Fruit fly (Drosophila melanogaster) whole organism, pupa: ENCODE data around the gene Grx3.

Experiments used
- CG10348 ChIP-seq: fragments of 200-800 bp; sonication (Bioruptor generic); IDR thresholded peaks from 2 replicates; pipeline ENCODE4 v1.3.6; 2022; ENCODE audit warnings: missing biosample characterization, missing genetic modification characterization
- CG12605 ChIP-seq: fragments of 200-800 bp; sonication (Bioruptor generic); IDR thresholded peaks from 2 replicates; pipeline ENCODE4 v1.3.6; 2022; ENCODE audit warnings: missing biosample characterization, missing genetic modification characterization
- CG13204 ChIP-seq: fragments of 200-800 bp; sonication (Bioruptor generic); optimal IDR thresholded peaks from 2 replicates; lab custom pipeline; 2018; ENCODE audit warnings: missing biosample characterization, mild to moderate bottlenecking, missing genetic modification characterization, moderate library complexity
- CG14655 ChIP-seq: fragments of 200-800 bp; sonication (Bioruptor generic); optimal IDR thresholded peaks from 3 replicates; lab custom pipeline; 2017; ENCODE audit warnings: mild to moderate bottlenecking, missing biosample characterization, missing genetic modification reagents, missing genetic modification characterization
- CG15710 ChIP-seq: fragments of 200-800 bp; sonication (Bioruptor generic); optimal IDR thresholded peaks from 2 replicates; lab custom pipeline; 2018; ENCODE audit warnings: missing biosample characterization, mild to moderate bottlenecking, missing genetic modification characterization, moderate library complexity
- CG17806 ChIP-seq: fragments of 200-800 bp; sonication (Bioruptor generic); optimal IDR thresholded peaks from 2 replicates; lab custom pipeline; 2018; ENCODE audit warnings: missing biosample characterization, mild to moderate bottlenecking, missing genetic modification characterization, moderate library complexity
- CG32121 ChIP-seq: fragments of 200-800 bp; sonication (Bioruptor generic); IDR thresholded peaks from 2 replicates; pipeline ENCODE4 v1.3.6; 2022; ENCODE audit warnings: missing biosample characterization, missing genetic modification characterization
- CG34367 ChIP-seq: fragments of 200-800 bp; sonication (Bioruptor generic); optimal IDR thresholded peaks from 2 replicates; lab custom pipeline; 2018; ENCODE audit warnings: missing biosample characterization, mild to moderate bottlenecking, missing genetic modification characterization
- CG4496 ChIP-seq: fragments of 200-800 bp; sonication (Bioruptor generic); IDR thresholded peaks from 3 replicates; pipeline ENCODE4 v1.3.6; 2022; ENCODE audit warnings: missing biosample characterization, missing genetic modification characterization
- CG8159 ChIP-seq: fragments of 200-800 bp; sonication (Bioruptor generic); optimal IDR thresholded peaks from 3 replicates; lab custom pipeline; 2018; ENCODE audit warnings: missing biosample characterization, mild to moderate bottlenecking, missing genetic modification characterization, moderate library complexity
- CG8301 ChIP-seq: fragments of 200-800 bp; sonication (Bioruptor generic); optimal IDR thresholded peaks from 2 replicates; lab custom pipeline; 2018; ENCODE audit warnings: missing biosample characterization, mild to moderate bottlenecking, missing genetic modification characterization
- CG9948 ChIP-seq: fragments of 200-800 bp; sonication (Bioruptor generic); optimal IDR thresholded peaks from 2 replicates; lab custom pipeline; 2018; ENCODE audit warnings: missing biosample characterization, mild to moderate bottlenecking, missing genetic modification characterization, moderate library complexity
- D1 ChIP-seq: fragments of 200-800 bp; sonication (Bioruptor generic); optimal IDR thresholded peaks from 2 replicates; lab custom pipeline; 2018; ENCODE audit warnings: missing biosample characterization, mild to moderate bottlenecking, missing genetic modification characterization, moderate library complexity
- EcR ChIP-seq: fragments of 200-800 bp; sonication (Bioruptor generic); optimal IDR thresholded peaks from 3 replicates; lab custom pipeline; 2019; ENCODE audit warnings: missing biosample characterization, missing genetic modification characterization, mild to moderate bottlenecking, moderate library complexity, missing genetic modification reagents
- Ets98B ChIP-seq: fragments of 200-800 bp; sonication (Bioruptor generic); IDR thresholded peaks from 2 replicates; pipeline ENCODE4 v1.3.6; 2022; ENCODE audit warnings: missing biosample characterization, missing genetic modification characterization
- Pif1A ChIP-seq: fragments of 200-800 bp; sonication (Bioruptor generic); optimal IDR thresholded peaks from 3 replicates; lab custom pipeline; 2016; ENCODE audit warnings: missing biosample characterization, missing genetic modification characterization
- Pif1B ChIP-seq: fragments of 200-800 bp; sonication (Bioruptor generic); optimal IDR thresholded peaks from 3 replicates; lab custom pipeline; 2016; ENCODE audit warnings: missing biosample characterization, missing genetic modification characterization
- Snoo ChIP-seq: fragments of 200-800 bp; sonication (Bioruptor generic); optimal IDR thresholded peaks from 3 replicates; lab custom pipeline; 2017; ENCODE audit warnings: missing biosample characterization, mild to moderate bottlenecking, missing genetic modification characterization, inconsistent platforms
- fd96Ca ChIP-seq: fragments of 200-800 bp; sonication (Bioruptor generic); IDR thresholded peaks from 3 replicates; pipeline ENCODE4 v1.3.6; 2022; ENCODE audit warnings: missing biosample characterization, missing genetic modification characterization
- gl ChIP-seq: fragments of 200-800 bp; sonication (Bioruptor generic); optimal IDR thresholded peaks from 2 replicates; lab custom pipeline; 2018; ENCODE audit warnings: missing biosample characterization, mild to moderate bottlenecking, missing genetic modification characterization
- rn ChIP-seq: fragments of 200-800 bp; sonication (Bioruptor generic); IDR thresholded peaks from 2 replicates; pipeline ENCODE4 v1.3.6; 2022; ENCODE audit warnings: missing biosample characterization, missing genetic modification characterization

Grx3 gene

dm6 chr2L:13349237-13349902 is 16.9 kb upstream of the Grx3 start:
- no peak for TF ChIP-seq CG4496 (GFP tag; lab: Robert Waterston, UW)
- TF ChIP-seq Snoo (tag; lab: Kevin White, UChicago) = no peak
- TF ChIP-seq fd96Ca (GFP tag; lab: Robert Waterston, UW) = no peak
- no peak for TF ChIP-seq Pif1B (GFP tag; lab: Kevin White, UChicago)
- no peak for TF ChIP-seq CG32121
- TF ChIP-seq gl = no peak
- TF ChIP-seq CG8159 = no peak
- no peak for TF ChIP-seq CG8301 (tag; lab: Kevin White, UChicago)
- no peak for TF ChIP-seq CG15710 (tag; lab: Kevin White, UChicago)
- TF ChIP-seq CG34367 (tag; lab: Kevin White, UChicago) = no peak
- no peak for TF ChIP-seq CG9948
- TF ChIP-seq CG17806 (tag; lab: Kevin White, UChicago) = no peak
- no peak for TF ChIP-seq CG14655 (GFP tag; lab: Kevin White, UChicago)

- TF ChIP-seq Pif1A = no peak
- TF ChIP-seq CG13204 (GFP tag; lab: Kevin White, UChicago) = no peak
- TF ChIP-seq gl = no peak
- TF ChIP-seq CG9948 = no peak
- TF ChIP-seq CG4496 (GFP tag; lab: Robert Waterston, UW) = no peak
- TF ChIP-seq Snoo (tag; lab: Kevin White, UChicago) = no peak
- no peak for TF ChIP-seq CG10348 (GFP tag; lab: Robert Waterston, UW)
- no peak for TF ChIP-seq CG8301 (tag; lab: Kevin White, UChicago)
- no peak for TF ChIP-seq CG17806 (tag; lab: Kevin White, UChicago)
- TF ChIP-seq CG14655 (GFP tag; lab: Kevin White, UChicago) = no peak
- no peak for TF ChIP-seq CG34367 (tag; lab: Kevin White, UChicago)
- TF ChIP-seq CG12605 = no peak
- no peak for TF ChIP-seq Pif1B (GFP tag; lab: Kevin White, UChicago)
- no peak for TF ChIP-seq rn
- no peak for TF ChIP-seq CG8159
- TF ChIP-seq Ets98B (GFP tag; lab: Robert Waterston, UW) = no peak
Measured at dm6 chr2L:13354580-13355347, 11.5 kb upstream of the Grx3 start, which contains the start of gene CG9395. TSS of gene CG9395 (minus strand) at chr2L:13355073.

dm6 chr2L:13361465-13361864 is 4.8 kb upstream of the Grx3 start, which contains the start of gene CG9377:
TSS of gene CG9377 (minus strand) at chr2L:13361565.
- no peak for TF ChIP-seq Pif1A
- no peak for TF ChIP-seq rn
- TF ChIP-seq CG14655 (GFP tag; lab: Kevin White, UChicago) = no peak
- no peak for TF ChIP-seq gl
- TF ChIP-seq CG15710 (tag; lab: Kevin White, UChicago) = no peak
- no peak for TF ChIP-seq CG34367 (tag; lab: Kevin White, UChicago)
- TF ChIP-seq CG32121 = no peak
- TF ChIP-seq CG13204 (GFP tag; lab: Kevin White, UChicago) = no peak
- no peak for TF ChIP-seq CG8301 (tag; lab: Kevin White, UChicago)
- no peak for TF ChIP-seq CG12605
- no peak for TF ChIP-seq CG8159
- no peak for TF ChIP-seq Pif1B (GFP tag; lab: Kevin White, UChicago)
- TF ChIP-seq CG4496 (GFP tag; lab: Robert Waterston, UW) = no peak
- no peak for TF ChIP-seq CG9948

- no peak for TF ChIP-seq CG15710 (tag; lab: Kevin White, UChicago)
- no peak for TF ChIP-seq EcR (GFP tag; lab: Kevin White, UChicago)
Measured at dm6 chr2L:13362953-13363352, 3.3 kb upstream of the Grx3 start.

- TF ChIP-seq CG12605 = no peak
- TF ChIP-seq Pif1B (GFP tag; lab: Kevin White, UChicago) = no peak
- TF ChIP-seq Ets98B (GFP tag; lab: Robert Waterston, UW) = no peak
- no peak for TF ChIP-seq gl
- no peak for TF ChIP-seq CG9948
- no peak for TF ChIP-seq Pif1A
- TF ChIP-seq CG32121 = no peak
- TF ChIP-seq CG13204 (GFP tag; lab: Kevin White, UChicago) = no peak
- TF ChIP-seq D1 = no peak
- no peak for TF ChIP-seq CG8159
- no peak for TF ChIP-seq CG8301 (tag; lab: Kevin White, UChicago)
- no peak for TF ChIP-seq CG34367 (tag; lab: Kevin White, UChicago)
- TF ChIP-seq Snoo (tag; lab: Kevin White, UChicago) = no peak
Measured at dm6 chr2L:13367378-13367777, 1.1 kb downstream of the Grx3 start, which contains the start of gene Tap42. TSS of gene Tap42 (plus strand) at chr2L:13367617.

- TF ChIP-seq Pif1A = peak; percentile 84
- peak; percentile 74 for TF ChIP-seq Snoo (tag; lab: Kevin White, UChicago)
- peak; percentile 66 for TF ChIP-seq CG8159
- peak; percentile 83 for TF ChIP-seq Ets98B (GFP tag; lab: Robert Waterston, UW)
- TF ChIP-seq CG32121 = peak; percentile 59
- peak; percentile 65 for TF ChIP-seq CG8301 (tag; lab: Kevin White, UChicago)
- TF ChIP-seq EcR (GFP tag; lab: Kevin White, UChicago) = no peak
- peak; percentile 39 for TF ChIP-seq CG9948
- no peak for TF ChIP-seq CG13204 (GFP tag; lab: Kevin White, UChicago)
- TF ChIP-seq CG17806 (tag; lab: Kevin White, UChicago) = peak; percentile 65
- no peak; the same call in 2 of the 3 replicates for TF ChIP-seq fd96Ca (GFP tag; lab: Robert Waterston, UW)
- TF ChIP-seq Pif1B (GFP tag; lab: Kevin White, UChicago) = peak; percentile 71
- peak; percentile 58; the same call in 2 of the 3 replicates for TF ChIP-seq CG4496 (GFP tag; lab: Robert Waterston, UW)
- peak; percentile 58 for TF ChIP-seq D1
- peak; percentile 63 for TF ChIP-seq CG12605
- TF ChIP-seq CG34367 (tag; lab: Kevin White, UChicago) = peak; percentile 59
- no peak for TF ChIP-seq CG10348 (GFP tag; lab: Robert Waterston, UW)
- peak; percentile 76 for TF ChIP-seq CG15710 (tag; lab: Kevin White, UChicago)
- no peak for TF ChIP-seq CG14655 (GFP tag; lab: Kevin White, UChicago)
- TF ChIP-seq gl = peak; percentile 25
- peak; percentile 41; the same call in 1 of the 2 replicates for TF ChIP-seq rn
Measured at dm6 chr2L:13368940-13369339, 2.7 kb downstream of the Grx3 start, which contains the start of gene CG31855. TSS of gene CG31855 (plus strand) at chr2L:13369204.
